Worm (Caenorhabditis elegans): Measurements from ENCODE around the gene aat-6.
"Not testable (repeated sequence)": the region's sequence is repeated elsewhere in the genome, so short reads cannot be mapped to it uniquely, and the experiment has no call there.

ce11 chrV:11475638-11476037 is 5.2 kb upstream of the aat-6 start, which contains the start of gene T11F9.7:
- not testable (repeated sequence) for TF ChIP-seq T26A8.4 (GFP tag; IDR thresholded peaks at IDR 0.05); nhr-11 (tag; optimal IDR thresholded peaks at IDR 0.05); hlh-30 (tag; optimal IDR thresholded peaks at IDR 0.05; ENCODE audit: insufficient read depth); nhr-10 (tag; optimal IDR thresholded peaks at IDR 0.05); lim-7 (GFP tag; IDR thresholded peaks at IDR 0.05); unc-130 (GFP tag; optimal IDR thresholded peaks at IDR 0.05); daf-16 (GFP tag; optimal IDR thresholded peaks at IDR 0.05); daf-16 (tag; optimal IDR thresholded peaks at IDR 0.05); nhr-77 (tag; optimal IDR thresholded peaks at IDR 0.05); dve-1 (tag; optimal IDR thresholded peaks at IDR 0.05; ENCODE audit: insufficient read depth); zag-1 (tag; optimal IDR thresholded peaks at IDR 0.05); ztf-11 (tag; optimal IDR thresholded peaks at IDR 0.05); T20F7.1 (GFP tag; optimal IDR thresholded peaks at IDR 0.05); snpc-4 (tag; optimal IDR thresholded peaks at IDR 0.05); daf-12 (tag; optimal IDR thresholded peaks at IDR 0.05)
